Fruit fly (Drosophila melanogaster): ENCODE data around the gene CG13999.

Gene CG13999

DNA sequence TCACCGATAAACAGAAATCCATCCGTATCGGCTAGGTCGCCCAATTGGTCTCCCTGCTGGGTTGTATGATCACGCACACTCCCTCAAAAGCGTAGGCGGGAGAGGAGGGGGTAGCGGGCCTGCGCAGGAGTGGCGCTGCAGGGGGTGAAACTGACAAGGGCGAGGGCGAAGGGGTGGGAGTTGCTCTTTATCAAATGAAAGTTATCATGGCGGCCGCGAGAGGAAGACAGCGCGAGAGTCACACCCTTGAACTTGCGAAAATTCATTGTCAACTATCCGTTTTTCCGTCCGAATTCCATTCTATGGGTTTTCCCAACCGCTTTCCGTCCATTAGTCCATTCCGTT is 22.8 kb upstream of the CG13999 start:
- no peak for TF ChIP-seq noc (tag; optimal IDR thresholded peaks at IDR 0.05)

DNA sequence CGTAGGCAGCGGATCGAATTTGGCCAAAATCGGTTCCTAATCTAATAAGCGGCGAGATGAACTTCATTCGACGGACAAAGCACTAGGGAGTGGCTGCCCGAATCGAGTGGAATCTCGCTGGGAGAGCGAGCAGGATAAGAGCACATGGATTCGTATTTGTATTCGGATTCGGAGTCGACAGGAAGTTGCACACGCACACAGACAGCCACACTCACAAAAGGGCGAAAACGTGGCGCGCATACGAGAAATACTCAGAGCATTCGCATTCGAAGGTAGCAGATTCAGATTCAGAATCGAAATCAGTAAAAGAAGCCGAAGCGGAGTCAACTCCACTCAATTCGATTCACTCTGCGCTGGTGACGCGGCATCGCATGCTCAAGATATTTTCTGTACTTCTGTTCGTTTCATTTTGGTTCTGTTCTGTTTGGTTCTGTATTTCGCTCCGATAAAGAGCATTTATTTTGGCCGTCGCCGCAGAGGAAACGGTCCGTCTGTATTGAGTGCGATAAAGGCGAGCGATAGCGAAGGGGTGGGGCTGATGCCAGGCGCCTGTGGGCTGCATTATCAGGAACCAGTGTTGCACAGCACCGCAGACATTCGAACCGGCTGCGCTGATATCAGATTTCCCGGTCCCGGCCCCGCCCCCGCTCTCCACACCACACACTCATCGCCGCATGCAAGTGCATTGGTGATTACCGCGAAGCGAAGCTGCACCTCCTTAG is 22.2 kb upstream of the CG13999 start:
- no peak for TF ChIP-seq noc (tag; optimal IDR thresholded peaks at IDR 0.05)

DNA sequence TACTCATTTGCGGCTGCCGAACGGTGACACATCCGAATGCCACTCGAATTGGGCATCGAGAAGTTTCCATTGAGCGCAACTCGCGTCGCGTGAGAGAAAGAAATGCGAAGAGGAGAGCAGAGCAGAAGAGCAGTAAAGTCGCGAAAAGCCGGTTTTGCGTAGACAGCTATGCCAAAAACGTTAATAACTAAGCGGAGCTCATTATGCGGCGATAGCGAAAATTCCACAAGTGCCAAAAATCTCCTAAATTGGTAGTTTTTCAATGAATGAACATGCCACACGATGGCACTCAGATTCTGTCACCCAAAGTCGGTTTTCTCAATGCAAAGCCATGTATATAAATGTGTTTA is 21.4 kb upstream of the CG13999 start:
- TF ChIP-seq noc (tag; optimal IDR thresholded peaks at IDR 0.05), result no peak

DNA sequence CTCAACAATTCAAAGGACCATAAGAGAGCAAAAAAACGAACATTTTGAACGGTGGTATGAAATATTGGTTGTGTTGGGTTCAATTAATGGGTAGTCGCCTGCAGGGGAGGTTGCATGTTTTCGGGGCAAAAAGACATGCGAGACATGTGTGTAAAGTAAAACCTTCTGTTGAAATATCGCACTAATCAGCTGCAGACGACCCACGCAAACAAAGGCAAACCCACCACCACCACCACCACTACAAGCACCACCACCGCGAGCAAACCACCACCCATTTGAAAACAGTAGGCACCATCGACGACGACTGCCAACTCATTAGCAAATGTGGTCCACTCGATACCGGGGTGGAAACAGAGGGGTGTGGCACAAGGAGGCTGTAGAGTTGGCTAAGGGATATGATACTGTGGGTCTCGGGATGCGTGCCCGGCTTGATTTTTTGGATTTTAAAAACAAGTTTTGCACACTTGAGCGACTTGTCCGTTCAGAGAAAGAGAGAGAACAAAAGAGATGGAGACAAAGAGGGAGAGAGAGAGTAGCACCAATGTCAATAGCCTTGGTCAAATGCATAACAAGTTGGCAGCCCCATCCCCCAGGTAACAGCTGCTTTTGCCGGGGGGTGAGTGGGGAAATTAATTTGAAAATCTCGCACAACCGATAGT is 20.9 kb upstream of the CG13999 start:
- TF ChIP-seq noc (tag; optimal IDR thresholded peaks at IDR 0.05), result peak; percentile 36

DNA sequence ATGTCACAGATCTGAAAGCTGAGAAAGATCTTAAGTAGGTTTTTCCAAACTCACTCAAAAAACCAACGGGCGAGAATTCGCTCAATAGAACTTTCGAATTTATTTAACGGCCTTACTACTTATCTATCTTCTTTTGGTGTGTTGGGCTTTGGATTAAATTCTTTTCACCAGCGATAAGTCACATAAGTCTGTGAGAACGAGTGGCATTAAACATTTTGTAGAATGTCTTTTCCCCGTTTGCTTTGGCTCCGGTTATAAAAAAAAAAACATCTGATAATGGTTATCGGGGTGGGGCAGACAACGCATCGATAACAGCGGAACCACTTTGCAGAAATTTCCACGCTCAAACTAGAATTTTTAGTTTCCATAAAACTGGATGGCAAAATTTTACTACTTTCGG is 19.3 kb upstream of the CG13999 start:
- TF ChIP-seq noc (tag; optimal IDR thresholded peaks at IDR 0.05), result peak; percentile 19

DNA sequence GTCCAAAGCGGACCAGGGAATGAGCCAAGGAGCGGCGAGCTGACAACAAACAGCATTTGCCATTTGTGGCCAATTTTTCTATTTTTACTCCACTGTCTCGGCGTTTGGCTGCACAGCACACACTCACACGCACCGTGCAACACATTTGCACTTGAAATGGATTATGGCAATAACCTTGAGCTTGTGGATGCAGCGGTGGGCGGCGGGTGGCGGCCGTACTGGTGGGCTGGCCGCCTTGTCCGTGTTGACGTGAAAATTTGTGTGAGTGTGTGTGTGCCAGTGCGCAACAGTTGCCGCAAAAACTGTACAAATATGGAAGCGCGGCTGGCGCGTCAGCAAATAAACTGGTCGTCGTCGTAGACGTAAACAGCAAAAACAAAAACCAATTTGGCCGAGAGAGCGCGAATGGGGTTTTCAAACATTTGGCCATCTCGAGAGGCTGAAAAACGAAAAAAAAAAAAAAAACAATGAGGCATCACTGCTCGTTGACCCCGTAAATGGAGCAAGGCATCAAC is 18.8 kb upstream of the CG13999 start:
- TF ChIP-seq noc (tag; optimal IDR thresholded peaks at IDR 0.05), result no peak

DNA sequence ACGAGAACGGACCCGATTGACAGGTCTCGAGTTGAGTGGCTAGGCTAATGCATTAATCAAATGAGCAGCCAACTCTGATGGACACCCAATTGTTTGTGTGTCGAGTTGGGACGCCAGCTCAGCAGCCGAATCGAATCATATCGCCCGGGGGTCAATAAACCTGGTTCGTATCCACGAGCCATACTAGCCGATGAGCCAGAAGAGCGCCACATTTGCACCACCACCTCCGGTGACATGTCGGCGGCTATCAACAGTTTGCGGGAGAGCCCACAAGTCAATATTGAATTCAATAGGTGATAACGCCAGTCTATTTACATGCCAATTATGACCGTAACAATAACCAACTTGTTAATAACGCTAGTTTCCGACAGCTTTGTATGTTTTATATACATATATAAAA is 17.9 kb upstream of the CG13999 start:
- TF ChIP-seq noc (tag; optimal IDR thresholded peaks at IDR 0.05), result peak; percentile 34

DNA sequence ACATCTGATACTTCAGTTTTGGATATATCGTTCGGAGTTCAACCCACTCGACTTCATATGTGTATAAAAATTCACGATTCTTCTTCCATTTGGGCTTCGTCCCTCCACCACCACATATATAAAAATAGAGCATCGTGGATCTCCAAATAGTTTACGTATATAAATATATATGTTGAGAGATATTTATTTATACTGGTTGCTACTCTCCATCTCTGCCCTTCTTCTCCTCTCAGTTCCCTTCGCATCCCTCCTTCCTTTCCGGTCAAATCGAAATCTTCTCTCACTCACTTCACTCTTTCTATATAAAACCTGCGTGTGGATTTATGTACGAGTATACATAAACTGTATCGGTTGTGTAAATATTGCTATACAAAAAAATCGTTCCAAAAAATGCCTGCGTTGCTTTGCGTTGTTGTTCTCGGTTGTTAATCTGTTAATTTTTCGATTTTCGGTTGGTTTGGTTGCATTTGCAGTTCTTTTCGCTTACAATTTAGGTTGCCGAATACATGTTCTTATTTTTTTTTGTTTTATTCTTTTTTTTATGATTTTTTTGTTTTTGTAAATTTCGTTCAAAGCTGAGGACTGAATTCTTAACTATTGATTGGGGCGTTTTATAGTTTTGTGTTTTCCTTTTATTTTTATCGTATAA is 16.4 kb upstream of the CG13999 start:
- no peak for TF ChIP-seq noc (tag; optimal IDR thresholded peaks at IDR 0.05)

DNA sequence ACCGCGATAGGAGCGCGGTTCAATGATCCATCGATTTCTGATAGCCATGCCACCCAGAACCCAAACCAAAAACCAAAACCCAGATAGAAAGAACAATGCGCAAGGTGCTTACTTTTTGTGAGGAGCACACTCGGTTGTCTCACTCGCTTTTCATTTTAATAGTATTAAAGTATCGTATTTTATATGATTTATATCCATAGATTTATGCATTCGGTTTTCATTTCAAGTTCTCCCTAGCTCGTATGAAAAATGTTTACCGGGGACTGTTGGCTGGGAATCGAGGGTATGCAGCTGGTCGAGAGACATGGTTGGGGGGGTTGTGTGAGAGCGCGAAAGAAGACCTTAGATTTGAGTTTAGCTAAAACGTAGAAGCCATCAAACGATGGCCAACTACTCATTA is 15.7 kb upstream of the CG13999 start:
- peak; percentile 58 for TF ChIP-seq noc (tag; optimal IDR thresholded peaks at IDR 0.05)

DNA sequence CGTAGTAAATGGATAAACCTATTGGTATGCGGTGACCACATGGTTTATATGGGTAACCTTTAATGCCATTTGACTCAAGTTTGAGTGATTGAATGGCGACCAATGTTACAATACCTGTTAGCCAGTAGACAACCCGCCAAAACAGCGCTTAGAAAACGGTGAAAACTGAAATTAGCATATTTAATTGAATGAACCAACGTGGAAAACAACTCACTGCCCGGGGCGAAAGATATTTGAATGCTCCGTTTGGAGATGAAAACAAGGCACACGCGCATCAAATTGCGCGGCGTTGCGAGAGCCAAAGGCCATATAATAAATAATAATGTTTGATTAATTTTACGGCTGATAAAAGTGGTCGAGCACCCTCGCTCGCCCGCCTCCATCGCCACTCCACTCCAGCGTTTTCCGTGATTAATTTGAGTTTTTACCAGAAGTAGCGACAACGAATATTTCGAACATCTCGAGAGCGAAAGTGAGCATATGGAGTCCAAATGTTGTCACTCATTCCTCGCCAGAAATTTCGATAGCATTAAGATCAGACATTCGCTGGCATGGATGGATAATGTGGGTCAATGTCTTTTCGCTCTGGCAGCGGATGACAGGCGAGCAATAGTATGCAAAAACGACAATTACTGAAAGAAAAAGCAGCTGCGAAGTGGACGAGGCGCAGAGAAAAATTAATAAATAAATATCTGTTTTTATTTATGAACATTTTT is 15.0 kb upstream of the CG13999 start:
- no peak for TF ChIP-seq noc (tag; optimal IDR thresholded peaks at IDR 0.05)

DNA sequence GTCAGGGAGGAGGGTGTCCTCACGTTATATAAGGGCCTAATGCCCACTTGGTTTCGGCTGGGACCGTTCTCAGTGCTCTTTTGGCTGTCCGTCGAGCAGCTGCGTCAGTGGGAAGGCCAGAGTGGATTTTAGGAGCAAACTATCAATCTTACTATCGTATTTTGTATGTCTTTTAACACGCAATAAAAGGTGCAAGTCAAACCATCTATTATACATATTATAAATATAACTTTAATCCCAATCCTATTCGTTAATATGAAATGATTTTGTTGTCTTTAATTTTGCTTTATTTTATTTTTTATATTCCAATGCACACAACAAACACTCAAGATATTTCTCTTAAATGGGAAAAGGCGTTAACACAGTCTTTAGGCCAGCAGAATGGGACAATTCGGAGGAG is 13.3 kb upstream of the CG13999 start, which contains the start of gene Ucp4B:
Gene Ucp4B (plus strand): TSS at position 301 of the 400 bp plus-strand sequence.
- TF ChIP-seq noc (tag; optimal IDR thresholded peaks at IDR 0.05), result no peak

DNA sequence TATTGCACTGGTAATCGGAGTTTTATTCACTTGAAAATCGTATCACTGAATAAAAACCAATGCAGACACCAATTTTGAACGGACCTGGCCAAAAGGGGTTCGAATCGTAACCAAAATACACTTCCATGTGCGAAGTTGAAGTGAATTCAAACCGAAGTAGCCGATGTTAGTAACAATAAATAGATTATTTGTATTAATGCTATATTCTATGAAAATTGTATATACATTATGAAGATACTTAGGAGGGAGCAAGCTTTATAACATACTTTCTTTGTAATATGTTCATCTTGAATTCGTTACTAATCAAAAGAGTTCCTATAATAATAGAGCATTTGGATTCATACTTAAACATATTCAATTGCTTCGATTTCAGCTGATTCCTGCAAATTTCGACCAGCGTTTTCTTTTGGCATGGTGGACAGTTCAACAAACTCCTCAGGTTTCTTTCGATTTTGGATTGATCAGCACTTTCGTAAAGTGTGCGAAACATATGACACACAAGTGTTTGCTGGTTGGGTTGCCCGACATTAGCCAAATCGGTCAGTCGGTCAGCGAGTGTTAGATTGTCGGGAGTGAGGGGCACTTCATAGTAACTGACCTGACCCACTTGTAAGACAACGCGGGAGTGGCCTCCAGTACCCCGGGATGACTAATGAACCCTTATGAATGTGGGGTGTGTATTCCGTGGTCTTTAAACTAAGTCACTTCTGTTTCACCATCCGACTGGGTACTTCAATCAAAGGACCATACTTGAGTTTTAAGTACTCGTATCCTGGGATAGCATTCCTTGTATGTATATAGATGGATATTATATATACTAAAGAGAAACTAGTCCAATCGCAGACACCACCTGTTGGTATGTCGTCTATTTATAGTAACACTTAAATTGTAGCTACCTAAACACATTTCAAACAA is 11.7 kb upstream of the CG13999 start, which contains the start of the genes CG13992 and Ucp4C:
Gene CG13992 (minus strand): TSS at position 51 of the 915 bp plus-strand sequence.
Gene Ucp4C (plus strand): TSS at position 865 of the 915 bp plus-strand sequence.
- TF ChIP-seq noc (tag; optimal IDR thresholded peaks at IDR 0.05), result no peak

DNA sequence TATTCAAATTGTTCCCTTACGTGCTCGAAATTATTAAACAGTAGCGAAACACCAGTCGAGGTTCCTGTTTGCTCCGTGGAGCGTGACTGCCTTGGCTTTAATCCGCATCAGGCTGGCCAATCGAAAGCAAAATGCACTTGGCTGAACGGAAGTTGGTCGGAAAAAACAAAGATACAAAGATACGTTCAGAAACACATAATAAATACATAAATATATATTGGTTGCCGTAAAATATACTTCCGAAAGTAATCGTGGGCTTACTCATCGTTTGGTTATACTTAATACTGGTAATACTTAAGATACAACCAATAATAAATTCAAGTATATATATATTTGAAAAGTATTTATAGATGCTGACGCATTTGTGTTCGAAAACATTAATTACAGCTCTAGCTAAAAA is 8.6 kb upstream of the CG13999 start, which contains the start of gene psd:
Gene psd (minus strand): TSS at position 101 of the 400 bp plus-strand sequence.
- TF ChIP-seq noc (tag; optimal IDR thresholded peaks at IDR 0.05), result no peak

DNA sequence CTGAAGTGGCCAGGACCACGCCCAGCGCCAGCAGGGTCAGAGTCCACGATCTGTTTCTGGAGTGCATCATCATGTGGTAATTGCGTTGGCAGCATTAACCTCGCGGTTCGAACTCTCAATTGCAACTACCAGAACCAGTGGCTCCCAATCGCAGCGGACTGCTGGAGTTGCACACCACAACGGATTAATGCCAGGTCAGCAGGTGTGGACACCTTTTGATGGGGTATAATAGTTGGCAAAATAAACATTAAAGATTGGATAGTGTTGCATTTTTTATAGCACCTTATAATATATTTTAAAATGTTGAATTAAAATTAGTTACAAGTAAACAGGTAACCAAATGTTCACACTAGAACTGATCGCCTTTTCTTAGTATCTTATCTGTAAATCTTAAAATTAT is 7.9 kb upstream of the CG13999 start:
- TF ChIP-seq noc (tag; optimal IDR thresholded peaks at IDR 0.05), result no peak

DNA sequence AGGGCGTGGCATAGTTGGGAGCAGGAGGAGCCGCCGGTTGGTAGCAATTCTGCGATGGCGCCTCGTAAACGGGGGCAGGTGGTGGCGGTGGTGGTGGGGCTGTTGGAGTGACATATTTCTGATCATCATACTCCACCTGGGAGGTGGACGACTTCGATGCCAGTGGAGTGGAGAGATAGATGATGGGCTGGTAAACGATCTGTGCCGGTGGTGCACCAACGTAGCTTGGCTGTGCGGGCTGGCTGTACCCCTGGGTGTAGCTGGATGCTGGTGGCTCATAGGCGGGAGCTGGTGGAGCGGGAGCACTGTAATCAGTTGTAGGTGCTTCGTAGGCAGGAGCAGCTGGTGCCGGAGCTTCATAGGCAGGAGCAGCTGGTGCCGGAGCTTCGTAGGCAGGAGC is 7.0 kb upstream of the CG13999 start:
- TF ChIP-seq noc (tag; optimal IDR thresholded peaks at IDR 0.05), result no peak

All from whole organism, larva.